Worm (Caenorhabditis elegans): ENCODE measurements around the gene luc-7L.

luc-7L gene

DNA sequence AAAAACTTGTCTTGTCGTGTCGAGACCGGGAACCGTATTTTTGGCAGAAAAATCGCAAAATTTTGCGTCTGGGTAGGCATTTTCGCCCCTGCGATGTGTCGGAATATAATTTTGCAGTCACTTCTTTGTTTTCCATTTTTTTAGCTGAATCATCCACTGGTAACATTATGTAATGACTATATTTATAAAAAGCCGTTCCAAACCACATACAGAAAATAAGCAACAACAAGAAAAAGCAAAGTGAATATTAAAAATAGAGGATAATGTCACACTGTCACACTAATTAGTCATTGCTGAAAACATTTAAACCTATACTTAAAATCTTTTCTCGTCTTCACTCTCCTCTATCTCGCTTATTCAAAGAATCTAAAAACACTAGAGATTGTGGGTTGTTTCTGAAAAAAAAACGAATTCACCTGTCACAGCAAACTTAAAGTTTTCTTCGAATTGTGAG is 2.0 kb upstream of the luc-7L start, which contains the start of gene sre-1:
sre-1 (plus strand) TSS at position 404 of the 454 bp plus-strand sequence.
- no peak for TF ChIP-seq sma-3 (GFP tag; optimal IDR thresholded peaks at IDR 0.05)
- no peak for TF ChIP-seq mbf-1 (tag; optimal IDR thresholded peaks at IDR 0.05)
- no peak for TF ChIP-seq nhr-21 (tag; optimal IDR thresholded peaks at IDR 0.05)
- no peak for TF ChIP-seq nhr-77 (tag; optimal IDR thresholded peaks at IDR 0.05)
- no peak for TF ChIP-seq skn-1 (tag; optimal IDR thresholded peaks at IDR 0.05)
- no peak for TF ChIP-seq nhr-10 (tag; optimal IDR thresholded peaks at IDR 0.05)
- TF ChIP-seq Y55F3AM.14 (GFP tag; optimal IDR thresholded peaks at IDR 0.05): no peak

DNA sequence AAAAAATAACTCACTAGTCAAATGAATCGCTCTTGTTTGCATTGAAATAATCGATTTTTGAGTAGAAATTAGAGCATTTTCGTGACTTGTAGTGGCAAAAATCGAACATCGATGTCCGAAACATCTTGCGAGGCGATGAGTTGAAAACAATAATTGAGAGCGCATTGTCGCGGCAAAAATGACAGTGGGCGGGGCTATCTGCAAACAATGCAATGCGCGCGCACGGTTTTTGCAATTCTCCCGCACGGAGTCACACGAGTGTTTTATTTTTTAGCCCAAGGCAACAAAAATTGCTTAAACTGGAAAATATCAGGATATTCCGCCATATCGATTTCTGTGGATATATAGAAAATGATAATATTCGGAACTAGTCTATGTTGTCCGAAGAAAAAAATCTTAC is 1.3 kb upstream of the luc-7L start, which contains the start of gene B0495.9:
B0495.9 (minus strand) TSS at position 171 of the 400 bp plus-strand sequence.
- TF ChIP-seq alr-1 (tag; optimal IDR thresholded peaks at IDR 0.05) (no peak), nhr-11 (tag; optimal IDR thresholded peaks at IDR 0.05) (peak; percentile 33), elt-1 (tag; optimal IDR thresholded peaks at IDR 0.05) (no peak), C34F6.9 (tag; optimal IDR thresholded peaks at IDR 0.05) (peak; percentile 44), lsy-2 (tag; optimal IDR thresholded peaks at IDR 0.05) (peak; percentile 13 to 65), egl-27 (tag; optimal IDR thresholded peaks at IDR 0.05) (peak; percentile 19), unc-55 (GFP tag; optimal IDR thresholded peaks at IDR 0.05) (peak; percentile 68), ZK546.5 (tag; optimal IDR thresholded peaks at IDR 0.05) (no peak), sma-9 (GFP tag; optimal IDR thresholded peaks at IDR 0.05) (peak; percentile 14), sma-9 (tag; optimal IDR thresholded peaks at IDR 0.05) (no peak), unc-39 (tag; optimal IDR thresholded peaks at IDR 0.05) (no peak), fos-1 (tag; optimal IDR thresholded peaks at IDR 0.05) (no peak), F13H6.1 (tag; optimal IDR thresholded peaks at IDR 0.05) (peak; percentile 51), lin-13 (GFP tag; optimal IDR thresholded peaks at IDR 0.05) (no peak), nhr-129 (tag; optimal IDR thresholded peaks at IDR 0.05) (peak; percentile 63), lin-11 (tag; optimal IDR thresholded peaks at IDR 0.05) (peak; percentile 31), sem-4 (tag; optimal IDR thresholded peaks at IDR 0.05) (peak; percentile 7)

DNA sequence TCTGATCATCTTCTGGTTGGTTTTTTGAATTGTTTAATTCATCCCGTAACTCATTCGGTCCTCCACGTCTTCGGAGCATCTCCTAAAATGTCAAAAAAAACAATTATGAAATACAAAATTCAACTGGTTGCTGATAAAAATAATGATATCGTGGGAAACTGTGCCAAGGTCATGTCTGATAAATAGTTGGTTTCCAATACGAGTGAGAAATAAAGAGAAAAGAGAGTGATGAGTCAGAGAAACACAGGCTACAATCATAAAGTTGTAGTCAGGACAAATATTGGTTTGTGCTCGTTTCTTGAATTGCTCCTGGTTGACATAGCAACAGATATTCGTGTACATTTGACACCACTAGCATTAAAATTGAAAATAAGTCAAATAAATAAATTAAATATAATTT is 2.1 kb downstream of the luc-7L start, which contains the start of gene B0495.7:
B0495.7 (minus strand) TSS at position 82 of the 400 bp plus-strand sequence.
- no peak for TF ChIP-seq lin-39 (tag; optimal IDR thresholded peaks at IDR 0.05)
- TF ChIP-seq C34F6.9 (tag; optimal IDR thresholded peaks at IDR 0.05): peak; percentile 6
- TF ChIP-seq fos-1 (tag; optimal IDR thresholded peaks at IDR 0.05): peak; percentile 94
- no peak for TF ChIP-seq egl-27 (tag; optimal IDR thresholded peaks at IDR 0.05)
- no peak for TF ChIP-seq ztf-1 (GFP tag; conservative IDR thresholded peaks at IDR 0.05)
- no peak for TF ChIP-seq peb-1 (tag; optimal IDR thresholded peaks at IDR 0.05)
- no peak for TF ChIP-seq nhr-21 (tag; optimal IDR thresholded peaks at IDR 0.05)
- no peak for TF ChIP-seq mbf-1 (tag; optimal IDR thresholded peaks at IDR 0.05)
- no peak for TF ChIP-seq ama-1 (optimal IDR thresholded peaks at IDR 0.05)
- peak; percentile 6 for TF ChIP-seq gmeb-1 (tag; optimal IDR thresholded peaks at IDR 0.05)
- TF ChIP-seq ztf-11 (tag; optimal IDR thresholded peaks at IDR 0.05): no peak
- TF ChIP-seq mdl-1 (tag; optimal IDR thresholded peaks at IDR 0.05): no peak
- no peak for TF ChIP-seq nhr-11 (tag; optimal IDR thresholded peaks at IDR 0.05)

DNA sequence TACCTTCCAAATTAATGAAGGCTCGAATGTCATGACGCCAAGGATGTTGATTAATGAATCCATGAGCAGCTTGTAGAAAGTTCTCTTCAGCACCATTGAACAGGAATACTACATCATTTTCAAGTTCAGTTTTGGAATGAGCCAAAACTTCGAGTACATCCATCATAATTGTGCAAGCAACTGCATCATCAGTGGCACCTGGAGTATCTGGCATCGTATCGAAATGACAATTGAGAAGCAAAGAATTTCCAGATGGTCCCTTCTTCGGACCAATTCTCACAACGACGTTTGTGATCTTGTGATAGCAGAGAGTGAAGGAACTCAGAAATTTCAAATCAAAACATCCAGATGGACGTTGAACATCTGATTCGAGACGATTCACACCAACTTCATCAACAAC is 2.9 kb downstream of the luc-7L start:
- no peak for TF ChIP-seq lin-39 (tag; optimal IDR thresholded peaks at IDR 0.05)
- TF ChIP-seq lin-11 (tag; optimal IDR thresholded peaks at IDR 0.05): no peak
- TF ChIP-seq zag-1 (tag; optimal IDR thresholded peaks at IDR 0.05): no peak
- TF ChIP-seq aly-2 (tag; optimal IDR thresholded peaks at IDR 0.05): no peak
- no peak for TF ChIP-seq mab-5 (tag; optimal IDR thresholded peaks at IDR 0.05)

DNA sequence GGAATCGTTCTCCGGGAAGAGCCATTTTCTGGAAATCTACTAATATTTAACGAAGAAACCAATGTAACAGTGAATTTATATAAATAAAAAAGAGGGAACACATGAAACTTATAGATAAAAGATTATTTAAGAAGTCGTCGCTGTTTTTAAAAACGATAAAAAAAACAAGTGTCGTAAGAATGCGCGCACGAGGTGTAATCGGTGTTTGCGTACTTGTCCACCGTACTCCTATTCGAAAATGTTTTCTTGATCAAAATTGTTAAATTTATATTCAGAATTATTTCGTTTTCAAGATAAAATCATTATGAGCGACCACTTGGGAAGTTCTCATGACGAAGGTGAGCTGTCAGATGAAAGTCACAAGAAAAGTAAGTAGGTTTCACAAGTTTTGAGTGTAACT is 8.3 kb downstream of the luc-7L start, which contains the start of the genes moa-2 and cdk-11.1:
moa-2 (minus strand) TSS at position 25 of the 400 bp plus-strand sequence.
cdk-11.1 (plus strand) TSS at position 227 of the 400 bp plus-strand sequence.
- TF ChIP-seq lin-13 (GFP tag; optimal IDR thresholded peaks at IDR 0.05) (no peak), C34F6.9 (tag; optimal IDR thresholded peaks at IDR 0.05) (peak; percentile 43), ceh-82 (tag; optimal IDR thresholded peaks at IDR 0.05) (no peak), nhr-129 (tag; optimal IDR thresholded peaks at IDR 0.05) (peak; percentile 8), lsy-2 (tag; optimal IDR thresholded peaks at IDR 0.05) (peak; percentile 70 to 97)
